Fruit fly (Drosophila melanogaster) whole organism, prepupa: Measurements from ENCODE around the gene CG5861.

Experiments
- CG6792 ChIP-seq: fragments of 200-800 bp; sonication (Bioruptor generic); optimal IDR thresholded peaks from 3 replicates; lab custom pipeline; 2016; ENCODE audit warnings: missing biosample characterization, missing genetic modification characterization
- Hr38 ChIP-seq: sonication (Bioruptor generic); optimal IDR thresholded peaks from 2 replicates; lab custom pipeline; 2016; ENCODE audit warnings: missing biosample characterization, missing genetic modification characterization

dm6 chr2L:16316410-16316809 lies 9.3 kb upstream of the CG5861 start:
- no peak for TF ChIP-seq CG6792 (GFP tag; lab: Kevin White, UChicago)
- no peak for TF ChIP-seq Hr38 (GFP tag; lab: Kevin White, UChicago)
